Worm (Caenorhabditis elegans) whole organism, L4/young adult: ENCODE results near the gene Y5H2B.3.

ENCODE experiments used
- dao-5 ChIP-seq: sonication (generic microtip); optimal IDR thresholded peaks from 2 replicates; lab custom pipeline; 2016; ENCODE audit warnings: missing genotype, missing genetic modification characterization, moderate library complexity, missing compliant biosample characterization
- him-1 ChIP-seq: sonication (generic microtip); optimal IDR thresholded peaks from 2 replicates; lab custom pipeline; 2016; ENCODE audit warnings: missing genotype, missing genetic modification reagents, missing genetic modification characterization, missing compliant biosample characterization

DNA sequence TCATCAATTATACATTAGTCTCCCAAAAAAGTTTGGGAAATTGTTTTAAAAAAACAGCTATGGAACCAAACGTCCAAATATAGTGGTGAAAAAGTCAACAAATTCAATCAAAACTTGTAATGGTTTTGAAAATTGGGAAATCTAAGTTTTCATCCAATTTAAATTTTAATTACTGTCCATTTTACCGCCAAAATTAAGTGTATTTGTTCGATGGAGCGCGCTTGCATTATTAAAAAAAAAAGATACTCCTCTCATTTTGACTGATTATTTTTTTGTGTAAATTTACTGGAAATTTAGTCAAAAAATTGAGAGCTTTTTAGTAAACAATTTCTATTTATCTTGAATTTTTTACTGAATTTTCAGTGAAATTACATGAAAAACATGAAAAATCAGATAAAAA lies 13.6 kb upstream of the Y5H2B.3 start:
- no peak for TF ChIP-seq dao-5
- TF ChIP-seq him-1 (tag; lab: Kevin White, UChicago), result no peak
